Worm (Caenorhabditis elegans) whole organism, L2 larva: ENCODE measurements around the gene F47B10.3.

ENCODE experiments used
- blmp-1 ChIP-seq: sonication (generic microtip); optimal IDR thresholded peaks from 2 replicates; lab custom pipeline; 2017; ENCODE audit warnings: missing genetic modification characterization, mild to moderate bottlenecking, missing compliant biosample characterization, antibody characterized with exemption, moderate library complexity; ENCODE audit not compliant: insufficient read depth
- lin-13 ChIP-seq: fragments of 150-350 bp; optimal IDR thresholded peaks from 2 replicates; lab custom pipeline; 2014; ENCODE audit warnings: missing biosample characterization, missing genetic modification reagents, missing genetic modification characterization
- nhr-10 ChIP-seq: sonication (generic microtip); optimal IDR thresholded peaks from 2 replicates; lab custom pipeline; 2017; ENCODE audit warnings: missing biosample characterization, missing genetic modification characterization
- nhr-6 ChIP-seq: fragments of 150-350 bp; optimal IDR thresholded peaks from 2 replicates; lab custom pipeline; 2014; ENCODE audit warnings: missing biosample characterization, missing genetic modification characterization
- unc-39 ChIP-seq: fragments of 150-350 bp; optimal IDR thresholded peaks from 2 replicates; lab custom pipeline; 2014; ENCODE audit warnings: missing biosample characterization, missing genetic modification characterization
- unc-62 ChIP-seq: fragments of 150-350 bp; optimal IDR thresholded peaks from 2 replicates; lab custom pipeline; 2014; ENCODE audit warnings: missing biosample characterization, missing genetic modification reagents, missing genetic modification characterization
- ztf-4 ChIP-seq: fragments of 150-350 bp; optimal IDR thresholded peaks from 2 replicates; lab custom pipeline; 2014; ENCODE audit warnings: missing biosample characterization, missing genetic modification characterization

DNA sequence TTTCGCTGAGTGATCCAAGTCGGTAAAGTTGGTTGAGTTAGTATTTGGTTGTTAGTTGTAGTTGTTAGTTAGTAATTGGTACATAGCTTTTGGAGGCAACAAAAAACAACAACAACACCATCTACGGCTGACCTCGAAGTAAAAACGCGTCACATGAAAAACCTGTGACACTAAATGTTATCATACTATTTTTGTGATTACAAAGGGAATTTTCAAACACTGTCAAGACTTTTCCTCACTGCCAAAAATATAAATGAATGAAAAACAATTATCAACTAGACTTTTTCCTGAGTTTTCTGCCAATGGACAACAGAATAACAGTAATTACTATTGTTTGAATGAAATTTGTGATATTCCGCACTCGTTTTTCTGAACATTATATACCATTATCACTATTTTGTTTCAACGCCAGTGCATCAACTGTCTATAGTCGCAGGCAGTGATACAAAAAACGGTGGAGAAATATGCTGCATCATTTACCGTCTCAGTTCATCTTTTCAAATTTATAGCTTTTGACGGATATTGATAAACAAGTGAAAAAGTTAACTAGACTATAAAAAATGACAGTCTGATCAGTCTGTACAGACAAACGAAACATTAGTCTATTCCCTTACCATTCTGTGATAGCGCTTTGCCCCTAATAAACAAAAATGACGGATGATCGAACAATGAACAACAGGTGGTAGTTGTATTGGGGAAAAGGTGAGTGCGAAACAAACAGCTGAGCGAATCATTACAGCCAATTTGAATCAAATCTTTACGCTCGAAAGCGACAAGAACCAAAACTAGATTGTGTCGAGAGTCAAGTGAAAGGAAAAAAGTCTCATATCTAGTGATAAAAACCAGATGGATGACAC, 22.7 kb downstream of the F47B10.3 start:
- TF ChIP-seq nhr-6 (tag; lab: Kevin White, UChicago) (no peak), ztf-4 (tag; lab: Kevin White, UChicago) (no peak), blmp-1 (tag; lab: Kevin White, UChicago) (peak; percentile 9), nhr-10 (tag; lab: Kevin White, UChicago) (no peak), unc-62 (GFP tag; lab: Kevin White, UChicago) (no peak), unc-39 (tag; lab: Kevin White, UChicago) (no peak), lin-13 (GFP tag; lab: Kevin White, UChicago) (no peak)
